Fruit fly (Drosophila melanogaster) whole organism, wandering third instar larva: ENCODE data around the gene Fum3.
A peak's percentile ranks its signal among the peaks of the same experiment; 100 is the strongest.

Source experiments
- Abd-B ChIP-seq: fragments of >200 bp; optimal IDR thresholded peaks from 2 replicates; lab custom pipeline; 2017; ENCODE audit warnings: missing biosample characterization, missing genetic modification characterization
- CG32264 ChIP-seq: fragments of 200-800 bp; sonication (Bioruptor generic); optimal IDR thresholded peaks from 2 replicates; lab custom pipeline; 2016; ENCODE audit warnings: missing biosample characterization, missing genetic modification characterization
- CG9705 ChIP-seq: fragments of 200-800 bp; sonication (Bioruptor generic); optimal IDR thresholded peaks from 2 replicates; lab custom pipeline; 2018; ENCODE audit warnings: missing biosample characterization, mild to moderate bottlenecking, missing genetic modification characterization
- CrebA ChIP-seq: fragments of 200-800 bp; sonication (Bioruptor generic); optimal IDR thresholded peaks from 2 replicates; lab custom pipeline; 2016; ENCODE audit warnings: missing biosample characterization, mild to moderate bottlenecking, missing genetic modification characterization, borderline replicate concordance
- Dfd ChIP-seq: fragments of >200 bp; optimal IDR thresholded peaks from 2 replicates; lab custom pipeline; 2017; ENCODE audit warnings: missing biosample characterization, missing genetic modification characterization
- Dif ChIP-seq: fragments of 200-275, 200-300 bp; sonication (Bioruptor generic); optimal IDR thresholded peaks from 2 replicates; lab custom pipeline; 2018; ENCODE audit warnings: missing biosample characterization, missing genetic modification characterization; ENCODE audit not compliant: partially characterized antibody
- GATAd ChIP-seq: sonication (Bioruptor generic); optimal IDR thresholded peaks from 2 replicates; lab custom pipeline; 2016; ENCODE audit warnings: missing biosample characterization, missing genetic modification characterization
- HLH106 ChIP-seq: fragments of 200-800 bp; optimal IDR thresholded peaks from 3 replicates; lab custom pipeline; 2019; ENCODE audit warnings: missing biosample characterization, mild to moderate bottlenecking, missing genetic modification characterization, moderate library complexity
- Hnf4 ChIP-seq: fragments of 200-800 bp; sonication (Bioruptor generic); optimal IDR thresholded peaks from 2 replicates; lab custom pipeline; 2016; ENCODE audit warnings: missing biosample characterization, mild to moderate bottlenecking, missing genetic modification characterization
- Hr78 ChIP-seq: fragments of >200 bp; optimal IDR thresholded peaks from 2 replicates; lab custom pipeline; 2017; ENCODE audit warnings: missing biosample characterization, missing genetic modification characterization
- Hr83 ChIP-seq: fragments of 200-300 bp; sonication (Bioruptor generic); optimal IDR thresholded peaks from 2 replicates; lab custom pipeline; 2016; ENCODE audit warnings: missing biosample characterization, mild to moderate bottlenecking, missing genetic modification characterization, moderate library complexity; ENCODE audit not compliant: poor library complexity, severe bottlenecking
- Jra ChIP-seq: sonication (Bioruptor generic); optimal IDR thresholded peaks from 2 replicates; lab custom pipeline; 2016; ENCODE audit warnings: missing biosample characterization, missing genetic modification characterization
- Mio ChIP-seq: sonication (Bioruptor generic); optimal IDR thresholded peaks from 2 replicates; lab custom pipeline; 2016; ENCODE audit warnings: missing biosample characterization, missing genetic modification characterization
- Myc ChIP-seq: fragments of >200 bp; optimal IDR thresholded peaks from 2 replicates; lab custom pipeline; 2017
- N ChIP-seq: fragments of >200 bp; optimal IDR thresholded peaks from 2 replicates; lab custom pipeline; 2018; ENCODE audit warnings: missing biosample characterization, missing external identifiers, missing genetic modification characterization
- OdsH ChIP-seq: fragments of 200-800 bp; sonication (Bioruptor generic); optimal IDR thresholded peaks from 2 replicates; lab custom pipeline; 2016; ENCODE audit warnings: missing biosample characterization, mild to moderate bottlenecking, missing genetic modification characterization
- Rel ChIP-seq, 2 experiments: fragments of 200-800 bp; sonication (Bioruptor generic) in 1 of 2; optimal IDR thresholded peaks; 2 replicates in 1 of 2; 3 replicates in 1 of 2; lab custom pipeline; 2016 to 2019; ENCODE audit warnings: mild to moderate bottlenecking in 2 of 2, missing biosample characterization in 2 of 2, missing genetic modification characterization in 2 of 2, moderate library complexity in 1 of 2
- Sp1 ChIP-seq: fragments of 200-800 bp; sonication (Bioruptor generic); optimal IDR thresholded peaks from 3 replicates; lab custom pipeline; 2019; ENCODE audit warnings: missing biosample characterization, mild to moderate bottlenecking, missing genetic modification characterization, moderate library complexity
- Vsx2 ChIP-seq: fragments of 200-300, 225-300 bp; sonication (Bioruptor generic); optimal IDR thresholded peaks from 2 replicates; lab custom pipeline; 2018; ENCODE audit warnings: missing biosample characterization, missing genetic modification characterization; ENCODE audit not compliant: partially characterized antibody
- br ChIP-seq: fragments of 200-800 bp; sonication (Bioruptor generic); optimal IDR thresholded peaks from 2 replicates; lab custom pipeline; 2016; ENCODE audit warnings: missing biosample characterization, missing genetic modification characterization
- brk ChIP-seq: fragments of 200-800 bp; sonication (Bioruptor generic); optimal IDR thresholded peaks from 2 replicates; lab custom pipeline; 2016; ENCODE audit warnings: missing biosample characterization, mild to moderate bottlenecking, missing genetic modification characterization
- dl ChIP-seq, 2 experiments: fragments of 175-275, 200-275 bp in 1 of 2; fragments of 200-275 bp in 1 of 2; sonication (Bioruptor generic); optimal IDR thresholded peaks; lab custom pipeline; 2018; ENCODE audit warnings: mild to moderate bottlenecking in 2 of 2, missing biosample characterization in 2 of 2, missing genetic modification characterization in 2 of 2, moderate library complexity in 2 of 2; ENCODE audit not compliant: partially characterized antibody in 2 of 2, insufficient read depth in 1 of 2
- dmrt93B ChIP-seq: fragments of 200-800 bp; sonication (Bioruptor generic); optimal IDR thresholded peaks from 2 replicates; lab custom pipeline; 2018; ENCODE audit warnings: missing biosample characterization, mild to moderate bottlenecking, missing genetic modification characterization
- dsf ChIP-seq: sonication (Bioruptor generic); optimal IDR thresholded peaks from 2 replicates; lab custom pipeline; 2016; ENCODE audit warnings: missing biosample characterization, missing genetic modification characterization, borderline replicate concordance
- ey ChIP-seq: fragments of 200-800 bp; sonication (Bioruptor generic); optimal IDR thresholded peaks from 2 replicates; lab custom pipeline; 2016; ENCODE audit warnings: missing biosample characterization, missing genetic modification characterization
- foxo ChIP-seq, 2 experiments: fragments of 200-800 bp; sonication (Bioruptor generic); optimal IDR thresholded peaks; 2 replicates in 1 of 2; 3 replicates in 1 of 2; lab custom pipeline; 2016 to 2017; ENCODE audit warnings: missing biosample characterization in 2 of 2, missing genetic modification characterization in 2 of 2
- fru ChIP-seq: fragments of 200-800 bp; sonication (Bioruptor generic); optimal IDR thresholded peaks from 3 replicates; lab custom pipeline; 2016; ENCODE audit warnings: missing biosample characterization, mild to moderate bottlenecking, missing genetic modification characterization
- h ChIP-seq: fragments of 200-800 bp; sonication (Bioruptor generic); optimal IDR thresholded peaks from 3 replicates; lab custom pipeline; 2016; ENCODE audit warnings: missing biosample characterization, mild to moderate bottlenecking, missing genetic modification characterization
- jim ChIP-seq: fragments of 175-275, 200-325 bp; sonication (Bioruptor generic); optimal IDR thresholded peaks from 2 replicates; lab custom pipeline; 2016; ENCODE audit warnings: missing biosample characterization, mild to moderate bottlenecking, missing genetic modification characterization
- lola ChIP-seq: fragments of >200 bp; optimal IDR thresholded peaks from 2 replicates; lab custom pipeline; 2017; ENCODE audit warnings: missing biosample characterization, missing genetic modification characterization
- pan ChIP-seq: fragments of >200 bp; optimal IDR thresholded peaks from 2 replicates; lab custom pipeline; 2017
- psq ChIP-seq: fragments of 200-800 bp; sonication (Bioruptor generic); optimal IDR thresholded peaks from 3 replicates; lab custom pipeline; 2017; ENCODE audit warnings: missing biosample characterization, mild to moderate bottlenecking, missing genetic modification characterization, moderate library complexity
- rgr ChIP-seq: fragments of 200-800 bp; sonication (Bioruptor generic); optimal IDR thresholded peaks from 3 replicates; lab custom pipeline; 2016; ENCODE audit warnings: missing biosample characterization, mild to moderate bottlenecking, missing genetic modification characterization
- sage ChIP-seq: fragments of 200-800 bp; sonication (Bioruptor generic); optimal IDR thresholded peaks from 2 replicates; lab custom pipeline; 2016; ENCODE audit warnings: missing biosample characterization, mild to moderate bottlenecking, missing genetic modification characterization
- sv ChIP-seq: fragments of 200-800 bp; sonication (Bioruptor generic); optimal IDR thresholded peaks from 3 replicates; lab custom pipeline; 2016; ENCODE audit warnings: missing biosample characterization, missing genetic modification characterization
- tai ChIP-seq: sonication (Bioruptor generic); optimal IDR thresholded peaks from 2 replicates; lab custom pipeline; 2016; ENCODE audit warnings: missing biosample characterization, missing genetic modification characterization
- usp ChIP-seq: fragments of >200 bp; optimal IDR thresholded peaks from 2 replicates; lab custom pipeline; 2017; ENCODE audit warnings: missing biosample characterization, missing genetic modification characterization
- woc ChIP-seq: sonication (Bioruptor generic); optimal IDR thresholded peaks from 2 replicates; lab custom pipeline; 2016; ENCODE audit warnings: missing biosample characterization, mild to moderate bottlenecking, missing genetic modification characterization

Gene Fum3

DNA sequence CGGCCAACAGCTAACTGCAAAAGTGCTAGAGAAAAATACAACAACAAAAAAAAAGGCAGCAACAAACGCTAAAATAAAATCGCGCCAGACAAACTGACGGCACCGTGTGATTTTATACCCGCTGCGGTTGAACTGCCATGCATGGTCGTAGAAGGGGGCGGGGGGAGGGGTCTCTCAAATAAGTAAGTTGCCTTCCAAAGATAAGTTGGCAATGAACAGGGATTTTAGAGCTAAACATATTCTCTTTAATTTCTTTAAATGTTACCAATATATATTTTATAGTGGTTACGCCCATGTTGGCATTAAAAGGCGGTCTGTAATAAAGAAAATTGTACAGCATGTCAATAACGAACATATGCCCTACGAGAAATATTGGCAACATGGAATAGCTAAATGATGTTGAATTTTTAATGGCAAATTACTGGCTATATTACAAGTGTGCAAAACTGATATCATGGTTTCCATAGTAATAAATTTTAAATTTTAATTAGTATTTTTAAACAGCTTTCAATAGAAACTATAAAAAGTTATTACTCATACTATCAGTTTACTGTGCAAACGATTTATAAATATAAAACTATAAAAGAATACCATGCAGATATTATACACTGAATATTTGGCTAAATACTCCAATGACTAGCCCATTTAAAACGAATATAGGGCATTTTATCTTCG lies 34.3 kb downstream of the Fum3 start:
- peak; percentile 61 for TF ChIP-seq brk (GFP tag; lab: Kevin White, UChicago)
- TF ChIP-seq Abd-B (GFP tag; lab: Kevin White, UChicago), result no peak
- peak; percentile 58 for TF ChIP-seq sv (GFP tag; lab: Kevin White, UChicago)
- TF ChIP-seq Dif, result no peak
- TF ChIP-seq psq, result peak; percentile 88
- peak; percentile 93 for TF ChIP-seq tai
- TF ChIP-seq Dfd (GFP tag; lab: Kevin White, UChicago), result peak; percentile 90
- TF ChIP-seq Jra (GFP tag; lab: Kevin White, UChicago), result peak; percentile 72
- TF ChIP-seq lola (GFP tag; lab: Kevin White, UChicago), result no peak
- TF ChIP-seq br (GFP tag; lab: Kevin White, UChicago), result peak; percentile 94
- peak; percentile 88 for TF ChIP-seq Hnf4 (GFP tag; lab: Kevin White, UChicago)
- TF ChIP-seq sage, result peak; percentile 54
- TF ChIP-seq foxo (GFP tag; optimal IDR thresholded peaks at IDR 0.05; lab: Kevin White, UChicago), result peak in 1 of 2 experiments; percentile 96
- TF ChIP-seq Sp1, result peak; percentile 86
- peak; percentile 95 for TF ChIP-seq OdsH (GFP tag; lab: Kevin White, UChicago)
- no peak for TF ChIP-seq Myc (lab: Kevin White, UChicago)
- TF ChIP-seq ey (GFP tag; lab: Kevin White, UChicago), result peak; percentile 92
- peak; percentile 58 for TF ChIP-seq Mio
- TF ChIP-seq N (GFP tag; lab: Kevin White, UChicago), result no peak
- TF ChIP-seq dsf, result peak; percentile 35
- no peak for TF ChIP-seq dl (GFP tag; optimal IDR thresholded peaks at IDR 0.05; lab: Kevin White, UChicago; ENCODE audit: insufficient read depth in 1 of 2, partially characterized antibody in 2 of 2)
- TF ChIP-seq GATAd (GFP tag; lab: Kevin White, UChicago), result peak; percentile 42
- TF ChIP-seq pan (lab: Kevin White, UChicago), result no peak
- TF ChIP-seq CG32264, result peak; percentile 31
- peak; percentile 95 for TF ChIP-seq rgr (GFP tag; lab: Kevin White, UChicago)
- TF ChIP-seq Rel (GFP tag; optimal IDR thresholded peaks at IDR 0.05; lab: Kevin White, UChicago), result no peak
- peak; percentile 52 for TF ChIP-seq Rel (tag; optimal IDR thresholded peaks at IDR 0.05; lab: Kevin White, UChicago)
- TF ChIP-seq CG9705, result peak; percentile 44
- TF ChIP-seq h (GFP tag; lab: Kevin White, UChicago), result peak; percentile 94
- no peak for TF ChIP-seq Hr78 (GFP tag; lab: Kevin White, UChicago)
- peak; percentile 64 for TF ChIP-seq dmrt93B (GFP tag; lab: Kevin White, UChicago)
- peak; percentile 9 for TF ChIP-seq CrebA (GFP tag; lab: Kevin White, UChicago)
- TF ChIP-seq usp (GFP tag; lab: Kevin White, UChicago), result no peak
- peak; percentile 86 for TF ChIP-seq Hr83
- peak; percentile 87 for TF ChIP-seq HLH106
- TF ChIP-seq fru (GFP tag; lab: Kevin White, UChicago), result peak; percentile 85
- TF ChIP-seq woc (GFP tag; lab: Kevin White, UChicago), result no peak
- TF ChIP-seq jim (GFP tag; lab: Kevin White, UChicago), result peak; percentile 7
- no peak for TF ChIP-seq Vsx2 (GFP tag; lab: Kevin White, UChicago)

DNA sequence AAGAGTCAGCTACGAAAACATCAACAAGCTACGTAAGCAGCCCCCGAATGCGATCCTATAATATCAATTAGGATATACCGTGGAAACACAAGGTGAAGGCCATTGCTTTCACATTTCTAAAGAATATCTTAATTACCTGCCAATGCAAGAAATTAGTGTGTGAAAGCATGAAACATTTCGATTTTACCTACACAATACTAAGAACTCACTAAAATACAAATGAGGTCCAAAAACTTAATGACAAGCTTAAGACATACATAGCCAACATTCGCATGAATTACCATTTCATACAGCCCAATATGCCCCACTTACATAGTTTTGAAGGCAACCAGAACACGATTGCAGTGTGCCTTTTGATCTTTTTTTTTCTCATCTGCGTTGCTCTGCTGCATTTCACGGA lies 36.0 kb downstream of the Fum3 start:
- TF ChIP-seq Jra (GFP tag; lab: Kevin White, UChicago) (no peak), fru (GFP tag; lab: Kevin White, UChicago) (no peak), Dfd (GFP tag; lab: Kevin White, UChicago) (no peak), OdsH (GFP tag; lab: Kevin White, UChicago) (no peak), psq (no peak), dl (GFP tag; optimal IDR thresholded peaks at IDR 0.05; lab: Kevin White, UChicago; ENCODE audit: insufficient read depth in 1 of 2, partially characterized antibody in 2 of 2) (no peak), Abd-B (GFP tag; lab: Kevin White, UChicago) (no peak), CrebA (GFP tag; lab: Kevin White, UChicago) (no peak), brk (GFP tag; lab: Kevin White, UChicago) (no peak), ey (GFP tag; lab: Kevin White, UChicago) (no peak)
- TF ChIP-seq, all 38 proteins: peak for 0
